Fruit fly (Drosophila melanogaster) whole organism, prepupa: ENCODE measurements around the gene Max.

Source experiments
- CG10631 ChIP-seq: fragments of 200-800 bp; sonication (Bioruptor generic); optimal IDR thresholded peaks from 2 replicates; lab custom pipeline; 2016; ENCODE audit warnings: missing biosample characterization, missing genetic modification characterization
- CG15336 ChIP-seq: fragments of 200-800 bp; sonication (Bioruptor generic); IDR thresholded peaks from 2 replicates; pipeline ENCODE4 v1.3.6; 2022; ENCODE audit warnings: missing biosample characterization, missing genetic modification characterization
- CG3919 ChIP-seq: fragments of 200-800 bp; sonication (Bioruptor generic); optimal IDR thresholded peaks from 3 replicates; lab custom pipeline; 2016; ENCODE audit warnings: missing biosample characterization, missing genetic modification characterization
- CG4318 ChIP-seq: fragments of 200-800 bp; sonication (Bioruptor generic); optimal IDR thresholded peaks from 3 replicates; lab custom pipeline; 2017; ENCODE audit warnings: missing biosample characterization, mild to moderate bottlenecking, missing genetic modification characterization
- CG6163 ChIP-seq: fragments of 200-800 bp; sonication (Bioruptor generic); IDR thresholded peaks from 3 replicates; pipeline ENCODE4 v1.3.6; 2022; ENCODE audit warnings: missing biosample characterization, missing genetic modification characterization
- CG6792 ChIP-seq: fragments of 200-800 bp; sonication (Bioruptor generic); optimal IDR thresholded peaks from 3 replicates; lab custom pipeline; 2016; ENCODE audit warnings: missing biosample characterization, missing genetic modification characterization
- CG6808 ChIP-seq: fragments of 200-800 bp; sonication (Bioruptor generic); optimal IDR thresholded peaks from 3 replicates; lab custom pipeline; 2017; ENCODE audit warnings: missing biosample characterization, missing genetic modification characterization, mild to moderate bottlenecking, moderate library complexity, missing genetic modification reagents
- CG6854 ChIP-seq: fragments of 200-800 bp; sonication (Bioruptor generic); optimal IDR thresholded peaks from 2 replicates; lab custom pipeline; 2017; ENCODE audit warnings: missing biosample characterization, mild to moderate bottlenecking, missing genetic modification characterization
- CG8119 ChIP-seq: fragments of 200-800 bp; sonication (Bioruptor generic); IDR thresholded peaks from 3 replicates; pipeline ENCODE4 v1.3.6; 2022; ENCODE audit warnings: missing biosample characterization, missing genetic modification characterization
- CG8632 ChIP-seq: fragments of 200-800 bp; sonication (Bioruptor generic); optimal IDR thresholded peaks from 3 replicates; lab custom pipeline; 2016; ENCODE audit warnings: missing biosample characterization, missing genetic modification characterization
- CG9139 ChIP-seq: fragments of 200-800 bp; sonication (Bioruptor generic); optimal IDR thresholded peaks from 3 replicates; lab custom pipeline; 2017; ENCODE audit warnings: missing biosample characterization, mild to moderate bottlenecking, missing genetic modification characterization
- Eip78C ChIP-seq: fragments of 200-800 bp; sonication (Bioruptor generic); peaks from one replicate; lab custom pipeline; 2016; ENCODE audit warnings: missing biosample characterization, missing genetic modification characterization
- Eip93F ChIP-seq: fragments of 200-800 bp; sonication (Bioruptor generic); optimal IDR thresholded peaks from 2 replicates; lab custom pipeline; 2016; ENCODE audit warnings: missing biosample characterization, mild to moderate bottlenecking, missing genetic modification characterization
- Ets21C ChIP-seq: fragments of 200-800 bp; sonication (Bioruptor generic); optimal IDR thresholded peaks from 3 replicates; lab custom pipeline; 2016; ENCODE audit warnings: missing biosample characterization, missing genetic modification characterization
- Ets96B ChIP-seq: fragments of 200-800 bp; optimal IDR thresholded peaks from 2 replicates; lab custom pipeline; 2019; ENCODE audit warnings: missing biosample characterization, mild to moderate bottlenecking, missing genetic modification characterization, moderate library complexity
- Hr38 ChIP-seq: sonication (Bioruptor generic); optimal IDR thresholded peaks from 2 replicates; lab custom pipeline; 2016; ENCODE audit warnings: missing biosample characterization, missing genetic modification characterization
- Lpt ChIP-seq: fragments of 200-800 bp; sonication (Bioruptor generic); optimal IDR thresholded peaks from 3 replicates; lab custom pipeline; 2016; ENCODE audit warnings: missing biosample characterization, missing genetic modification characterization
- Sox14 ChIP-seq: fragments of 200-800 bp; sonication (Bioruptor generic); optimal IDR thresholded peaks from 3 replicates; lab custom pipeline; 2016; ENCODE audit warnings: missing biosample characterization, missing genetic modification characterization
- Sox15 ChIP-seq: fragments of 200-800 bp; sonication (Bioruptor generic); optimal IDR thresholded peaks from 3 replicates; lab custom pipeline; 2016; ENCODE audit warnings: missing biosample characterization, missing genetic modification characterization
- achi ChIP-seq: fragments of 200-800 bp; sonication (Bioruptor generic); optimal IDR thresholded peaks from 3 replicates; lab custom pipeline; 2016; ENCODE audit warnings: missing biosample characterization, missing genetic modification characterization
- cyc ChIP-seq: fragments of 200-800 bp; sonication (Bioruptor generic); optimal IDR thresholded peaks from 3 replicates; lab custom pipeline; 2016; ENCODE audit warnings: missing biosample characterization, missing genetic modification characterization
- dac ChIP-seq: fragments of 200-800 bp; sonication (Bioruptor generic); optimal IDR thresholded peaks from 2 replicates; lab custom pipeline; 2017; ENCODE audit warnings: missing biosample characterization, mild to moderate bottlenecking, missing genetic modification characterization
- esn ChIP-seq: fragments of 200-800 bp; sonication (Bioruptor generic); optimal IDR thresholded peaks from 2 replicates; lab custom pipeline; 2016; ENCODE audit warnings: missing biosample characterization, mild to moderate bottlenecking, missing genetic modification characterization, moderate library complexity
- fd59A ChIP-seq: fragments of 200-800 bp; sonication (Bioruptor generic); optimal IDR thresholded peaks from 2 replicates; lab custom pipeline; 2017; ENCODE audit warnings: missing biosample characterization, mild to moderate bottlenecking, missing genetic modification characterization, missing genetic modification reagents
- fd85E ChIP-seq: fragments of 200-800 bp; sonication (Bioruptor generic); optimal IDR thresholded peaks from 3 replicates; lab custom pipeline; 2016; ENCODE audit warnings: missing biosample characterization, missing genetic modification characterization
- lz ChIP-seq: fragments of 200-800 bp; sonication (Bioruptor generic); optimal IDR thresholded peaks from 3 replicates; lab custom pipeline; 2016; ENCODE audit warnings: missing biosample characterization, missing genetic modification characterization
- pdm3 ChIP-seq: fragments of 200-800 bp; sonication (Bioruptor generic); optimal IDR thresholded peaks from 3 replicates; lab custom pipeline; 2016; ENCODE audit warnings: missing biosample characterization, missing genetic modification characterization
- svp ChIP-seq: fragments of 200-800 bp; sonication (Bioruptor generic); peaks from one replicate; lab custom pipeline; 2016; ENCODE audit warnings: missing biosample characterization, missing genetic modification characterization
- topi ChIP-seq: fragments of 200-800 bp; sonication (Bioruptor generic); optimal IDR thresholded peaks from 3 replicates; lab custom pipeline; 2016; ENCODE audit warnings: missing biosample characterization, missing genetic modification characterization
- vri ChIP-seq: fragments of 200-800 bp; sonication (Bioruptor generic); optimal IDR thresholded peaks from 3 replicates; lab custom pipeline; 2016; ENCODE audit warnings: missing biosample characterization, mild to moderate bottlenecking, missing genetic modification characterization

Max gene

dm6 chr3L:19233798-19234781 is 29.9 kb downstream of the Max start (continued):
- TF ChIP-seq Hr38 (GFP tag; lab: Kevin White, UChicago): no peak
- TF ChIP-seq CG8119 (GFP tag; lab: Robert Waterston, UW): peak; percentile 67

dm6 chr3L:19231608-19232007 is 32.4 kb downstream of the Max start:
- TF ChIP-seq vri (GFP tag; lab: Kevin White, UChicago) (no peak), svp (GFP tag; lab: Kevin White, UChicago) (peak; percentile 17)

- TF ChIP-seq Ets96B (tag; lab: Kevin White, UChicago) (peak; percentile 28), esn (GFP tag; lab: Kevin White, UChicago) (peak; percentile 9), Eip78C (peak; percentile 48), svp (GFP tag; lab: Kevin White, UChicago) (peak; percentile 16), CG3919 (GFP tag; lab: Kevin White, UChicago) (peak; percentile 10), cyc (GFP tag; lab: Kevin White, UChicago) (no peak)
These were observed 33.0 kb downstream of the Max start for dm6 chr3L:19230801-19231547.

- TF ChIP-seq CG3919 (GFP tag; lab: Kevin White, UChicago) (no peak), Sox14 (GFP tag; lab: Kevin White, UChicago) (no peak), Lpt (GFP tag; lab: Kevin White, UChicago) (no peak), fd59A (GFP tag; lab: Kevin White, UChicago) (no peak), lz (GFP tag; lab: Kevin White, UChicago) (no peak), CG8632 (GFP tag; lab: Kevin White, UChicago) (no peak), CG6808 (GFP tag; lab: Kevin White, UChicago) (no peak), pdm3 (GFP tag; lab: Kevin White, UChicago) (no peak), CG10631 (no peak), fd85E (GFP tag; lab: Kevin White, UChicago) (no peak), CG9139 (no peak), Ets96B (tag; lab: Kevin White, UChicago) (no peak), CG15336 (no peak), Ets21C (GFP tag; lab: Kevin White, UChicago) (no peak), Sox15 (GFP tag; lab: Kevin White, UChicago) (no peak), Eip93F (no peak), vri (GFP tag; lab: Kevin White, UChicago) (no peak), CG6792 (GFP tag; lab: Kevin White, UChicago) (no peak), CG4318 (GFP tag; lab: Kevin White, UChicago) (no peak), topi (GFP tag; lab: Kevin White, UChicago) (no peak)
These were observed 34.5 kb downstream of the Max start for dm6 chr3L:19229491-19229890.

DNA sequence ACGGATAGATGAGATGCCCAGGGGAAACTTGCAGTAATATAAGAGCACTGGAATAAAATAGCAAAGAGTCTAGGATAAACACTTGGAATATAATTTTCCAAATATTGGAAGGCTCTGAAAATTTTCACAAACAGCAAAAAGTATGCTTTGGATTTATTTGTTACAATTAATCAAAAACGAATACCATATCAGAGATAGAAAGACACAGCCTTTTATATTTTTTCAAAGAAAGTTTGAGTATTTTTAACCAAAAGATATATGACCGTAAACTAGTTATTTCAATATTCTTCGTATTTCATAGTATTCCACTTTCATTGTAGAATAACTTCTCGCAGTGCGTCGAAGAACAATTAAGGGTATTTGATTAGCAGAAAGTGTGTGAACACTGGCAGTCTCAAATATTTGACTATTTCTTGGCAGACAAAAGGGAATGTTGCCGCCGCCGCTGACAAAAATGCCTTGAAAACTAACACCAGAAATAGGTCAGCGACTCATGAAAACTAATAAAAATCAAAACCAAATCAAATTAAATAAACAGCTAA is 35.1 kb downstream of the Max start:
- no peak for TF ChIP-seq CG6163 (GFP tag; lab: Robert Waterston, UW)
- TF ChIP-seq CG10631: no peak
- TF ChIP-seq CG6854 (GFP tag; lab: Kevin White, UChicago): no peak
- TF ChIP-seq dac (GFP tag; lab: Kevin White, UChicago): no peak
- no peak for TF ChIP-seq achi (GFP tag; lab: Kevin White, UChicago)
- TF ChIP-seq CG4318 (GFP tag; lab: Kevin White, UChicago): no peak
- TF ChIP-seq, all 60 proteins: peak for 0
